Fruit fly (Drosophila melanogaster): Measurements from ENCODE around the gene mRpS26.

dm6 chr3L:18057033-18057432 lies 49.3 kb upstream of the mRpS26 start:
- TF ChIP-seq CG8478 (optimal IDR thresholded peaks at IDR 0.05) = no peak
- TF ChIP-seq CTCF (optimal IDR thresholded peaks at IDR 0.05) = no peak

Data from S2 (cell line).